Worm (Caenorhabditis elegans) whole organism, midembryonic: ENCODE results near the gene C50E10.1.

ENCODE experiments used
- T22C8.4 ChIP-seq: fragments of 200-800 bp; sonication (Bioruptor generic); IDR thresholded peaks from 2 replicates; pipeline ENCODE4 v1.3.6; 2022; ENCODE audit warnings: missing genetic modification characterization, missing compliant biosample characterization
- cog-1 ChIP-seq: sonication (generic microtip); optimal IDR thresholded peaks from 2 replicates; lab custom pipeline; 2016; ENCODE audit warnings: missing genetic modification characterization, missing compliant biosample characterization
- flt-1 ChIP-seq: fragments of 200-800 bp; sonication (Bioruptor generic); IDR thresholded peaks from 2 replicates; pipeline ENCODE4 v1.3.6; 2022; ENCODE audit warnings: missing genetic modification characterization, missing compliant biosample characterization
- klf-2 ChIP-seq: fragments of 200-800 bp; sonication (Bioruptor generic); conservative IDR thresholded peaks from 2 replicates; pipeline ENCODE4 v1.3.6; 2022; ENCODE audit warnings: missing genetic modification reagents, missing genetic modification characterization, missing compliant biosample characterization
- med-1 ChIP-seq: sonication (generic microtip); optimal IDR thresholded peaks from 2 replicates; lab custom pipeline; 2017; ENCODE audit warnings: missing genetic modification characterization, mild to moderate bottlenecking, missing compliant biosample characterization, antibody characterized with exemption, missing genetic modification reagents; ENCODE audit not compliant: insufficient read depth
- ref-1 ChIP-seq: fragments of 200-800 bp; sonication (Bioruptor generic); conservative IDR thresholded peaks from 2 replicates; pipeline ENCODE4 v1.3.6; 2022; ENCODE audit warnings: missing genetic modification reagents, missing genetic modification characterization, missing compliant biosample characterization
- tab-1 ChIP-seq: fragments of 200-800 bp; sonication (Bioruptor generic); IDR thresholded peaks from 2 replicates; pipeline ENCODE4 v1.3.6; 2022; ENCODE audit warnings: missing genetic modification characterization, missing compliant biosample characterization
- ztf-23 ChIP-seq: fragments of 200-800 bp; sonication (Bioruptor generic); IDR thresholded peaks from 2 replicates; pipeline ENCODE4 v1.3.6; 2022; ENCODE audit warnings: missing genetic modification reagents, missing genetic modification characterization, missing compliant biosample characterization
- ztf-29 ChIP-seq: fragments of 200-800 bp; sonication (Bioruptor generic); IDR thresholded peaks from 2 replicates; pipeline ENCODE4 v1.3.6; 2022; ENCODE audit warnings: missing genetic modification reagents, missing genetic modification characterization, missing compliant biosample characterization

The C50E10.1 gene

DNA sequence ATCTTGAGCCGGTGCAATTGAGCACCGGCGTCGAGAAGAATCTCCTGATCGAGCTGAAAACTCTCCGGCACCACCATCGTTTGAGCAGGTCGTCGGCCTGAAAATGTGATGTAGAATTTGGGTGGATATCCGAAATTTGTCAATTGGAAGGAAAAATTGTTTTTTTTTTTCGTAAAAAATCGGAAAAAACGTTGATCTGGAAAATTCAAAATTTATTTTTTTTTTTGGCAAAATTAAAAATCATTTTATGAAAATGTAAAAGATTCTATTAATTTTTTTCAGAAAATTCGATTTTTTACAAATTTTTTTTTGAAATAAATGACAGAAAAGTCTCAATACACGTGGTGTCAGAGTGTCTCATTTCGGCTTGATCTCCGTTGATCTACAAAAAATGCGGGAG is 36.1 kb downstream of the C50E10.1 start, which contains the start of gene tric-1B.1:
Gene tric-1B.1, minus strand, starts transcription at position 101 of the 400 bp plus-strand sequence.
- no peak for TF ChIP-seq T22C8.4 (GFP tag; lab: Robert Waterston, UW)

DNA sequence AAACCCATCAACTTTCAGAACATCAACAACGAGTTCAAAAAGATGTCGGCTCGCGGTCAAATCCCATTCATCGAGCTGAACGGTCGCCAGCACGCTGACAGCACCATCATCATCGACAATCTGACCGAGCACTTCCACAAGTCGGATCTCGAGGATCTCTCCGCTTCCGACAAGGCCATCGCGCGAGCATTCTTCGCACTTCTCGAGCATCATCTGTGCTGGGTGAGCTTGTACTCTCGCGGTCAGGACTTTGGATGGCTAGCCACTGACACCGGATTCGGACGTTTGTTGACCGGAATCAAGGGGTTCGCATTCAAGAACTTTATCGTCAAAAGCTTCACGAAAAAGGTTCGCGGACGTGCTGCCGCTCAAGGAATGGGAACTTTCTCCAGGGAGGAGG is 37.4 kb downstream of the C50E10.1 start:
- TF ChIP-seq ztf-29 (GFP tag; lab: Robert Waterston, UW) (no peak), cog-1 (no peak), tab-1 (no peak), med-1 (GFP tag; lab: Kevin White, UChicago) (no peak), klf-2 (GFP tag; lab: Robert Waterston, UW) (no peak)

DNA sequence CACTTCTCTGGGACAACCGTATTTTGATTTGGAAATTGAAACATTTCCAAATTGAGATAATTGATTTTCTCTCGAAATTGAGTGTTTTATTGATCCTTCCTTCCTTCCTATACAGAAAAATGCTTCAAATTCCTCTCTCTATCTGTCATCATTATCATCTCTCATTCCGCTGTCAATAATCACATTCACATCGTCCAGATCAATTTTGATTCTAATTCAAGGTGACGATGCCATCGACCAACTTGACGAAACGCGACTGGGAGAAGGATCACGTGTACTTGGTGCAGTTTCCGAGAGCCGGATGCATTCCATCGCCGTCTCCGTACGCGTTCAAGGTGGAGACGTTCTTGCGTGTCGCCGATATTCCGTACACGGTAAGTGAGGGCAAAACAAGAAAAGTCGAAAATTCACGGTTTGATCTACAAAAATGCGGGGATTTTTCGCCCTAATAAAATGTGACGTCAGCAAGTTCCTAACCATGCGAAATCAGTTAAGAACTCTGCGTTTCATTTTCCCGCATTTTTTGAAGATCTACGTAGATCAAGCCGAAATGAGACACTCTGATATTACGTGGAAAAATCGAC is 38.2 kb downstream of the C50E10.1 start, which contains the start of gene faxc-1:
Gene faxc-1, plus strand, starts transcription at position 222 of the 584 bp plus-strand sequence.
- TF ChIP-seq klf-2 (GFP tag; lab: Robert Waterston, UW) (no peak), cog-1 (no peak), ref-1 (GFP tag; lab: Robert Waterston, UW) (no peak), ztf-29 (GFP tag; lab: Robert Waterston, UW) (no peak), med-1 (GFP tag; lab: Kevin White, UChicago) (no peak), T22C8.4 (GFP tag; lab: Robert Waterston, UW) (no peak), ztf-23 (GFP tag; lab: Robert Waterston, UW) (no peak), flt-1 (GFP tag; lab: Robert Waterston, UW) (no peak), tab-1 (no peak)

DNA sequence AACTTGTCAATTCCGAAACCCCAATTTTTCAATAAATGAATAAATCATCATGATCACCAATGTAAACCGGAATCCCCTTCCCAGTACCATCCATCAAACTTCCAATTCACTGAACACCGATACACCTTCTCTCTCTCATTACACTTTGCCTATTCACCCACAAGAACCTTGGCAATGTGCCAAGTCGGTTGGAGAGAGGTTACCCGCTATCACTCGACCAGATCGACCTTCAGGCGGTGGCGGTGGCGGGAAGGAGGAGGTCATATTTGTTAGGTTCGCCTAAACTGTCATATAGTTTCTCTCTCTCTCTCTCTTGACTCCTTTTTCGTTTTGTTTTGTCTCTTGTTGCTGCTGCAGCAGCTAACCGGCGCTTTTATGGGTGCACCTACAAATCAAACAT is 39.7 kb downstream of the C50E10.1 start:
- TF ChIP-seq ztf-23 (GFP tag; lab: Robert Waterston, UW) (no peak), med-1 (GFP tag; lab: Kevin White, UChicago) (no peak), tab-1 (no peak), T22C8.4 (GFP tag; lab: Robert Waterston, UW) (no peak), ztf-29 (GFP tag; lab: Robert Waterston, UW) (no peak)

DNA sequence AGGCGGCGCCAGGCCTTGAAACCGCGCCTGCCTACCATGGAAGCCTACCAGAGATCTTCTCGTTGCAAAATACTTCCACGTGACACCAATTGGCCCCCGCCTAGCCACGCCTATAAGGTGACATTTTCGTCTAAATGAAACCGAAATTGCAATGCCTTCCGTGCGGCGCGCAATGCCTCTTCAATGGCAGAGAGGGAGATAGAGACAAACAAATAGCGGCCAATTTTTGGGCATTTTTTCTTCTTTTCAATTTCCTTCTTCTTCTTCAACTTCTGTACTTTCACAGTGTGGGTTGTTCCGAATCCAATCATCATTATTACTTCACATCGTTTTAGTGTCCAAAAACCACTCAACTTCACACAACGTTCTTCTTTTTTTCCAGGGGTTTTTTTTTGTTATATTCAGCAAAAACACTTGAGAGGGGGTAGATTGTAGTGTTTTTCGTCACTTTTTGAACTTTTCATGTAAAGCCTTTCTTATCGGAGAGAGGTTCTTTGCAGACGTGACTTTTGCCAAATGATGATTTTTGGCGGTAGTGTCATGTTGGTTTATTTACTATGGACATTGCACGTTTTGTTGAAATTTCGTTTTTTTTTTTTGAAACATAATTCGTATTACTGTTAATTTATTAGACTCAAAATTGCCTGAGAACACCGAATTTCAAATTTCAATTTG is 41.0 kb downstream of the C50E10.1 start:
- TF ChIP-seq cog-1 = no peak

DNA sequence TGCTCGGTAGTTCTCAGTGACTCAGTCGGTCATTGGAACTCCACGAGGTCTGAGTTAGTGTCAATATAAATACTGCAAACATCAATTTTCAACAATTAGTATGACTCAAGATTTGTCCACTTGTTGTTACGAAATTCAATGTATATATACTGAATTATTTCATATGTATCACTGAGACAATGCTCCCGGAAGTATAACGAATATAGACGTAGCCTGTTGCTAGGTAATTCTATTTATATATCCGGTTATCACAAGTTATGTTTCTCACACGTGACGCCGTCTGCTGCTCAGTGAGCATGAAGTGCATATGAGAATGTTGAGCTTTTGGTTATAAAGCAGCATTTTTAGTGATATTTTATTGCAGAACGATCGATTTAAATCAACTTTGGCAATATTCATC is 41.7 kb downstream of the C50E10.1 start:
- no peak for TF ChIP-seq T22C8.4 (GFP tag; lab: Robert Waterston, UW)
- no peak for TF ChIP-seq ztf-23 (GFP tag; lab: Robert Waterston, UW)
- TF ChIP-seq ref-1 (GFP tag; lab: Robert Waterston, UW) = no peak
- no peak for TF ChIP-seq ztf-29 (GFP tag; lab: Robert Waterston, UW)
- no peak for TF ChIP-seq med-1 (GFP tag; lab: Kevin White, UChicago)

DNA sequence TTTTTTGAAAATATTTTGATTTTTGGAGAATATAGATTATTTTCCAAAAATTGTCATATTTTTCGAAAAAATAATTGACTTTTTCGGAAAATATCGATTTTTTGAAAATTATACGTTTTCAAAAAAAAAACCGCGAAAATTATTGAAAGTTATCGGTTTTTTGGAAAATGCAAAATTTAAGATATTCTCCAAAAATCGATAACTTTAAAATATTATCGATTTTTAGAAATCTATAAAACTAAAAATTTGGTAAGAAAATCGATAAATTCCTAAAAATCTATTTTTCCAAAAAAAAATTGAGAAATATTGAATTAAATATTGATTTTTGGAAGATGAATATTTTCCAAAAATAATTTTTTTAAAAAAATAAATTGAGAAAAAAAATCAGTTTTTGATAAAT is 45.2 kb downstream of the C50E10.1 start:
- TF ChIP-seq ztf-29 (GFP tag; lab: Robert Waterston, UW) (no peak), tab-1 (no peak), T22C8.4 (GFP tag; lab: Robert Waterston, UW) (0 out of 2 replicates have a peak, but pooled peaks have one; percentile 8)

DNA sequence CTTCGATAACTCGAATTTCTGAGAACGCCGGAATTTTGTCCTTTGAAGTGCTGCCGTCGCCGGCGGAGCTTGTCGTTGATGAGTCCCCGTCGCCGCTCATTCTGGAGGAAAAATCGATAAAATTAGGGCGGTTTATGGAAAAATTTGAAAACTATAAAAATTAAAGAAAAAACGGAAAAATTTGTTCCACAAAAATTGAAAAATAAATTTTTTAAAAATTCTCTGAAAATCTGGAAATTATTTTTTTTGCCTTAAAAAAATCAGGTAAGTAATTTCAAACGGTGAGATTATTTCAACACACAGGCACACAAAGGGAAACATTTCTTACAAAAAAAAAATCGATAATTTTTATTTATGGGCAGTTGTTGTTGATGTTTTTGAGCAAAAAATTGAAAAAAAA is 45.7 kb downstream of the C50E10.1 start, which contains the start of gene parn-2:
Gene parn-2, minus strand, starts transcription at position 101 of the 400 bp plus-strand sequence.
- TF ChIP-seq ztf-23 (GFP tag; lab: Robert Waterston, UW) = no peak
- no peak for TF ChIP-seq tab-1
- no peak for TF ChIP-seq cog-1
- TF ChIP-seq med-1 (GFP tag; lab: Kevin White, UChicago) = no peak
- TF ChIP-seq ref-1 (GFP tag; lab: Robert Waterston, UW) = no peak
- TF ChIP-seq klf-2 (GFP tag; lab: Robert Waterston, UW) = no peak
- TF ChIP-seq flt-1 (GFP tag; lab: Robert Waterston, UW) = no peak
- TF ChIP-seq ztf-29 (GFP tag; lab: Robert Waterston, UW) = no peak
- no peak for TF ChIP-seq T22C8.4 (GFP tag; lab: Robert Waterston, UW)

DNA sequence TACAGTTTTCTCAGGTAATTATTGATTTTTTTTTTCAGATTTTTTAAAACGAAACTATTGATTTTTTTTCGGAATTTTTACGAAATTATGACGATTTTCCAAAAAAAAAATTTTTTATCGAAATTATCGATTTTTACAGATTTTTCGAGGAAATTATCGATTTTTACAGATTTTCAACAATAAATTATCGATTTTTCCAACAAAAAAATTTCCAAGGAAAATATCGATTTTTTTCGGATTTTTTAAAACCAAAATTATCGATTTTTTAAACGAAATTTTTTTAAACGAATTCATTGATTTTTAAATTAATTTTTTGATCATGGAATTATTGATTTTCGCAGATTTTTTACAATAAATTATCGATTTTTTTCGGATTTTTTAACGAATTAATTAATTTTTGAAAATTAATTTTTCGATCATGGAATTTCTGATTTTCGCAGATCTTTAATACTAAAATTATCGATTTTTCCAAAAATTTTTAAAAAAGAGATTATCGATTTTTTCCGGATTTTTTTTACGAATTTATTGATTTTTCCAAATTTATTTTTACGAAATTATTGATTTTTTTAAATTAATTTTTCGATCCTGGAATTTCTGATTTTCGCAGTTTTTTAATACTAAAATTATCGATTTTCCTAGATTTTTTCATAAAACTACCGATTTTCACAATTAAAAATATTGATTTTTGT is 46.6 kb downstream of the C50E10.1 start:
- no peak for TF ChIP-seq cog-1
- TF ChIP-seq T22C8.4 (GFP tag; lab: Robert Waterston, UW) = peak; percentile 79; the same call in 1 of the 2 replicates
- no peak for TF ChIP-seq flt-1 (GFP tag; lab: Robert Waterston, UW)
- no peak for TF ChIP-seq ztf-29 (GFP tag; lab: Robert Waterston, UW)
